Worm (Caenorhabditis elegans): ENCODE measurements around the gene F26C11.1.

- TF ChIP-seq med-1 (GFP tag; optimal IDR thresholded peaks at IDR 0.05; ENCODE audit: insufficient read depth) = no peak
- no peak for TF ChIP-seq T22C8.4 (GFP tag; IDR thresholded peaks at IDR 0.05)
- no peak for TF ChIP-seq flt-1 (GFP tag; IDR thresholded peaks at IDR 0.05)
- no peak for TF ChIP-seq ztf-23 (GFP tag; IDR thresholded peaks at IDR 0.05)
- TF ChIP-seq tab-1 (GFP tag; IDR thresholded peaks at IDR 0.05) = no peak
- no peak for TF ChIP-seq cog-1 (tag; optimal IDR thresholded peaks at IDR 0.05)
- no peak for TF ChIP-seq ztf-29 (GFP tag; IDR thresholded peaks at IDR 0.05)
These were observed 27.2 kb downstream of the F26C11.1 start, which contains the start of gene C05C10.2 for ce11 chrII:9921622-9922269.

Measured in whole organism, midembryonic.